Fruit fly (Drosophila melanogaster) whole organism, adult: ENCODE results near the gene DCTN6-p27.
A peak's percentile ranks its signal among the peaks of the same experiment; 100 is the strongest.

Source experiments
- CG11617 ChIP-seq: fragments of 200-800 bp; sonication (Bioruptor generic); optimal IDR thresholded peaks from 2 replicates; lab custom pipeline; 2017; ENCODE audit warnings: mild to moderate bottlenecking, missing biosample characterization, missing genetic modification reagents, missing genetic modification characterization
- CG12768 ChIP-seq: fragments of 200-800 bp; sonication (Bioruptor generic); optimal IDR thresholded peaks from 2 replicates; lab custom pipeline; 2017; ENCODE audit warnings: missing biosample characterization, missing genetic modification characterization, mild to moderate bottlenecking, moderate library complexity, missing genetic modification reagents
- CG14711 ChIP-seq: fragments of 200-800 bp; sonication (Bioruptor generic); optimal IDR thresholded peaks from 2 replicates; lab custom pipeline; 2018; ENCODE audit warnings: missing biosample characterization, mild to moderate bottlenecking, missing genetic modification characterization, moderate library complexity
- CG1620 ChIP-seq: fragments of 200-800 bp; sonication (Bioruptor generic); optimal IDR thresholded peaks from 2 replicates; lab custom pipeline; 2016; ENCODE audit warnings: missing biosample characterization, missing genetic modification characterization
- CG33017 ChIP-seq: fragments of 200-800 bp; sonication (Bioruptor generic); optimal IDR thresholded peaks from 2 replicates; lab custom pipeline; 2018; ENCODE audit warnings: missing biosample characterization, mild to moderate bottlenecking, missing genetic modification characterization, moderate library complexity
- CG5204 ChIP-seq: fragments of 200-800 bp; sonication (Bioruptor generic); optimal IDR thresholded peaks from 2 replicates; lab custom pipeline; 2016; ENCODE audit warnings: missing biosample characterization, missing genetic modification characterization
- CG7045 ChIP-seq: fragments of 200-800 bp; sonication (Bioruptor generic); optimal IDR thresholded peaks from 2 replicates; lab custom pipeline; 2017; ENCODE audit warnings: missing biosample characterization, mild to moderate bottlenecking, missing genetic modification characterization
- CG7101 ChIP-seq: fragments of 200-800 bp; sonication (Bioruptor generic); optimal IDR thresholded peaks from 2 replicates; lab custom pipeline; 2018; ENCODE audit warnings: missing biosample characterization, mild to moderate bottlenecking, missing genetic modification characterization, moderate library complexity
- Clk ChIP-seq: fragments of 200-800 bp; sonication (Bioruptor generic); optimal IDR thresholded peaks from 2 replicates; lab custom pipeline; 2017; ENCODE audit warnings: missing biosample characterization, missing genetic modification characterization
- Crg-1 ChIP-seq: fragments of 200-800 bp; sonication (Bioruptor generic); optimal IDR thresholded peaks from 2 replicates; lab custom pipeline; 2016; ENCODE audit warnings: missing biosample characterization, missing genetic modification characterization
- Hr96 ChIP-seq: fragments of 200-800 bp; sonication (Bioruptor generic); optimal IDR thresholded peaks from 2 replicates; lab custom pipeline; 2016; ENCODE audit warnings: missing biosample characterization, missing genetic modification characterization
- Mnt ChIP-seq: fragments of 200-800 bp; sonication (Bioruptor generic); optimal IDR thresholded peaks from 2 replicates; lab custom pipeline; 2016; ENCODE audit warnings: missing biosample characterization, mild to moderate bottlenecking, missing genetic modification characterization
- bab1 ChIP-seq: fragments of 200-800 bp; sonication (Bioruptor generic); optimal IDR thresholded peaks from 3 replicates; lab custom pipeline; 2019; ENCODE audit warnings: missing biosample characterization, mild to moderate bottlenecking, missing genetic modification characterization, moderate library complexity
- cic ChIP-seq: fragments of 200-800 bp; sonication (Bioruptor generic); optimal IDR thresholded peaks from 2 replicates; lab custom pipeline; 2017; ENCODE audit warnings: missing biosample characterization, mild to moderate bottlenecking, missing genetic modification characterization, moderate library complexity
- cnc ChIP-seq, 2 experiments: fragments of >200 bp; optimal IDR thresholded peaks; 2 replicates each; lab custom pipeline; 2017
- kay ChIP-seq: fragments of 200-800 bp; sonication (Bioruptor generic); peaks from one replicate; lab custom pipeline; 2016; ENCODE audit warnings: missing biosample characterization, missing genetic modification characterization, borderline replicate concordance
- ovo ChIP-seq: fragments of 200-800 bp; sonication (Bioruptor generic); optimal IDR thresholded peaks from 2 replicates; lab custom pipeline; 2016; ENCODE audit warnings: missing biosample characterization, missing genetic modification characterization
- pad ChIP-seq: fragments of 200-800 bp; sonication (Bioruptor generic); optimal IDR thresholded peaks from 3 replicates; lab custom pipeline; 2017; ENCODE audit warnings: missing biosample characterization, missing genetic modification characterization, mild to moderate bottlenecking, moderate library complexity, missing genetic modification reagents
- tj ChIP-seq: fragments of 200-800 bp; sonication (Bioruptor generic); optimal IDR thresholded peaks from 3 replicates; lab custom pipeline; 2017; ENCODE audit warnings: missing biosample characterization, mild to moderate bottlenecking, missing genetic modification characterization, moderate library complexity
- toe ChIP-seq: fragments of 200-800 bp; sonication (Bioruptor generic); optimal IDR thresholded peaks from 2 replicates; lab custom pipeline; 2016; ENCODE audit warnings: missing biosample characterization, missing genetic modification characterization

DCTN6-p27 gene

DNA sequence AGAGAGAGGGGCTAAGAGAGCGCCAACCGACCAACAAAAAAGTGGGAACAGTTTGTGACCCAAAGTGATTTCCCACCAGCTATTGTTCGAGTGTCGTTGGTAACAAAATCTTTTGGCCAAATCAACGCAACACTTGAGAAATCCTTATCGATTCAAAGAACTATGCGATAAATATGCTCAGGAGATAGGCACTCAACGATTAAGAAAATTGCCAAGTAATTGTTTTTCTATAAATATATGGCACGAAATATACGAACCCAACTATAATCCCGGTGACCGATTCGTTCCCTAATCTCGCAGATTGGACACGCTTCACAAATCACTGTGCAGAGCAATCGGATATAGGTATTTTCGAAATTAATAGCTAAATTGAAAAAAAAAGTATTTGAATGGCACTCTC is 21.0 kb upstream of the DCTN6-p27 start:
- TF ChIP-seq tj (GFP tag; lab: Kevin White, UChicago) (no peak), CG1620 (no peak), CG7101 (no peak), CG11617 (GFP tag; lab: Kevin White, UChicago) (no peak), CG7045 (GFP tag; lab: Kevin White, UChicago) (no peak), cnc (optimal IDR thresholded peaks at IDR 0.05; lab: Kevin White, UChicago) (no peak), CG12768 (GFP tag; lab: Kevin White, UChicago) (no peak), Clk (GFP tag; lab: Kevin White, UChicago) (no peak), CG5204 (no peak), pad (GFP tag; lab: Kevin White, UChicago) (no peak)

DNA sequence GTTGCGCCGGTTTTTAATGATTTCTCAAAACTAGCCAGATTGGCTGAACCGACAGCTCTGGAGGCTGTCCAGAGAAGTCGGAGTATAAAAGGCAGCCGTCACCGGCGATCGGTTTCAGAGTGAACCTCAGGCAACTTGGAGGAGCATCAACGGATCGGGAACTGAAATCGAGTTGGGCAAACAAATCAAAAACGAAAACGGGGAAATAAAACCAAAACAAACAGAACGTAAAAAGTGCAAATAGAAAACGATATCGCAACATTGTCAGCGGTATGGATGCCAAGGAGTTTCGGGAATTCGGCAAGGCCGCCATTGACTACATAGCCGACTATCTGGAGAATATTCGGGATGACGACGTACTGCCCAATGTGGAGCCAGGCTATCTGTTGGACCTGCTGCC is 20.4 kb upstream of the DCTN6-p27 start:
- TF ChIP-seq CG12768 (GFP tag; lab: Kevin White, UChicago), result no peak
- TF ChIP-seq CG1620, result no peak
- TF ChIP-seq CG7101, result no peak

DNA sequence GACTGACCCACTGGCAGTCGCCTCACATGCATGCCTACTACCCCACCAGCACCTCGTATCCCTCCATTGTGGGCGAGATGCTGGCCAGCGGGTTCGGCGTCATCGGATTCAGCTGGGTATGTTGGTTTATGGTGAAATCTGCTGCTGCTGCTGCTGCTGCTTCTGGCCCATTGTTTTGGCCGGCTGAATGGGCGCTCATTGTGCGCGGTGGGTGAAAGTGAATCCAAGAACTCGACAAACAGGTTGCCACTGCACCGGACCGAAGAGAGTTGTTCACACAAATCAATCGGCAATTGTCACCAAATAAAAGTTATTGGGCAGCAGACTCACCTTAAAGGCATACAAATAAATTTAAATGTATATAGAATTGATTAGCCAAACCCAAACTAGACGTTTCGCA is 19.9 kb upstream of the DCTN6-p27 start:
- TF ChIP-seq cic, result no peak
- no peak for TF ChIP-seq CG14711 (tag; lab: Kevin White, UChicago)
- no peak for TF ChIP-seq pad (GFP tag; lab: Kevin White, UChicago)
- TF ChIP-seq toe, result no peak
- no peak for TF ChIP-seq Mnt (GFP tag; lab: Kevin White, UChicago)
- no peak for TF ChIP-seq Clk (GFP tag; lab: Kevin White, UChicago)

DNA sequence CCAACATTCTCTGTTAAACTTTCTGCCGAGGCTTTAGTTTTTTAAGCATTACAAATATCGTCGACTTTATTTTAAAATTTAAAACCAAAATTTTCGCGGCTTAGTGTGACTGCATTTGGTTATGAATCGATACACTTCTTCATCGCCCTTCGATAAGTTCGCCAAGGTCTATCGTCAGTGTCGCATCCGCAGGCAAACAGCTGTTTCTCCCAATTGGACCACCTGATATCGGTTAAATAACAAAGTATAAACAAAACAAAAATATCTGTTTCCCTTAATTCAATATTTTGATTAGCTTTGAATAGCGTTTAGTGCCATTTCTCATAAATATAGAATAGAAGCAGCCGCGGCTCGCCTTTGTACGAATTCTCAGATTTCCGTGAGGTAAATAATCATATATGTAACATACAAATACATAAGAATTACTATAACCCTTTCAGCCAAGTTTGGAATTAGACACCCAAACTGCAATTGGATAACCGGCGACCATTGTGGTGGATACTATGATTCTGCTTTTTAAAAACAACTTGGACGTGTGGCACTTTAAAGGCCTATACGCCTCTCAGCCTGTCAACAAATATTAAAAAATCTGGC is 17.8 kb upstream of the DCTN6-p27 start, which contains the start of gene CG10561:
TSS of gene CG10561 (plus strand) at position 219 of the 594 bp plus-strand sequence.
- peak; percentile 70 for TF ChIP-seq bab1
- TF ChIP-seq CG14711 (tag; lab: Kevin White, UChicago), result no peak

DNA sequence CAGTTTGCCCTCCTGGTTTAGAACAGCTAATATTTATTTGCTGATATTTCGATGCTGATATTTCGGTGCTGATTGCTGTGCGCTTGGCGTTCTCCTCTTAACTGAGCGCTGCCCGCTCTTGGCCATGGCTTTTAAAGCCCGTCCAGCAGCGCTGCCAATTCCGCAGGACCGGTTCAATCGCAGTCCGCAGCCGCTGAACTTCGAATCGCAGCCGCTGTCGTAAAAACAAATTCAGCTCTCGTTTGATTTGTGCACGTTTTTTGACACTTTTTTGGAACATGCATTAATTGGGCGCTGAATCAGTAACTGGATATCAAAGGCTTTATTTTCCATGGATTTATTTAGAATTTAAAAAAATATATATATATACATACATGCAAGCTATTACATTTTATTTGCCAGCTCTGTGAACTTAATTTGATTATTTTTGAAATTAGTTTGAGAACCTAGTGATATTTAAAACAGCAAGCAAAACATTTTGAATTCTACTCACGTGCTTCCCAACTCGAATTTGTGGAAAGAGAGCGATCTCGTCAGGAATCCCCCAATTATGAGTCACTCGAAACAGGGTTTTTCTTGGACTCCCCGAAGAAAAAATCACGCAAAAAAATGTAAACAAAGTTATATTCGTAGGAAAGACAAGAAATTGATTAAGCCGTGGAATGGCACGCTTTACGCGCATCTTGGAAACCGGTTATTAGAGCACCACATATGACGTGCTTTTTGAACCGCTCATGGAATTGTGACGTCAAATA is 11.8 kb upstream of the DCTN6-p27 start, which contains the start of gene Ddc:
TSS of gene Ddc (minus strand) at position 111 of the 755 bp plus-strand sequence.
- TF ChIP-seq CG33017 (tag; lab: Kevin White, UChicago) (peak; percentile 3), CG5204 (no peak)

DNA sequence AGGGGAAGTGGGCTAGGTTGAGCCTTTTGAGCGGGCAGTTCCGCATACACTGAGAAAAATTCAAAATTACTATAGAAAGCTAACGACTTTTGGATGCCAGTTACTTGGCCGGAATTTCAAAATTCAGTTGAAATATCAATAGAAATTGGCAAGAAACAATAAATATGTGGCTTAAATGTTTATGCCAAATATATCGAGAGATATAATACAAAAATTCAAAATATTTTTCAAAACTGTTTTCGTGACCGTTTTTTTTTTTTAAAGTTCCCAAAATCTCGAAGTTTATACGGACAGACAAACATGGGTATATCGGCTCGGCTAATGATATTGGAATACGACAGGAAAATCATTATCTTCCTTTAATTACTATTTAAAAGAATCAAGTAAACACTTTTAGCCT is 11.1 kb upstream of the DCTN6-p27 start:
- TF ChIP-seq cic (no peak), Hr96 (no peak), Mnt (GFP tag; lab: Kevin White, UChicago) (no peak), CG11617 (GFP tag; lab: Kevin White, UChicago) (peak; percentile 21), CG12768 (GFP tag; lab: Kevin White, UChicago) (peak; percentile 1), pad (GFP tag; lab: Kevin White, UChicago) (no peak), kay (GFP tag; lab: Kevin White, UChicago) (no peak), CG7045 (GFP tag; lab: Kevin White, UChicago) (peak; percentile 14), CG14711 (tag; lab: Kevin White, UChicago) (no peak), ovo (GFP tag; lab: Kevin White, UChicago) (no peak), cnc (optimal IDR thresholded peaks at IDR 0.05; lab: Kevin White, UChicago) (no peak), CG7101 (no peak), tj (GFP tag; lab: Kevin White, UChicago) (no peak), CG1620 (no peak), CG33017 (tag; lab: Kevin White, UChicago) (no peak), bab1 (no peak), toe (no peak), CG5204 (no peak), Clk (GFP tag; lab: Kevin White, UChicago) (peak; percentile 1), Crg-1 (GFP tag; lab: Kevin White, UChicago) (no peak)

DNA sequence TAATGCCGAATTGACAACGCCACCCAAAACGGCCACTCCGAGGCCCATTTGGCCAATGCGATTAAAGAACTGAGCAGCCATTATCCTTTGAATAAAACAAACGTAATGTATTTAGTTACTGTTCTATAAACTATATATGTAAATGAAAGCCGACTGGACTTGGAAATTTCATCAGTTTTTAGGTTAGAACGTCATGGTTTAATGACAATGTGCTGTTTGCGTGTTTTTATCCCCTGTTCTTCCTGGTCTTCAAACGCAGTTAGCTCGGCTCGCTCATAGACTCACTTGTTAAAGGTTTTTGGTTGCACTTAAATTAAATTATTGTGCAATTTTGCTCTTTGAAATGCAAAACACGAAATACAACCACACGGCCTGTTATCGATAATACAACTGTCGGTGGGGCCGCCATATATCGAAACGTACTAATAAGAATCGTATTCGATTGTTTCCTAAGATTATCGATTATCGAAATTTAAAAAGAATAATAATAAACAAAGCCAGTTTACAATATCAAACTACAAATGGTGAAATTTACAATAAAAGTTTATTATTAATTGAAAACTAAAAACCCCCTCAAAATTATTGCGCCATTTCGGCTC is 8.6 kb upstream of the DCTN6-p27 start, which contains the start of gene Phb1:
TSS of gene Phb1 (minus strand) at position 398 of the 599 bp plus-strand sequence.
- TF ChIP-seq ovo (GFP tag; lab: Kevin White, UChicago), result no peak
- no peak for TF ChIP-seq toe

DNA sequence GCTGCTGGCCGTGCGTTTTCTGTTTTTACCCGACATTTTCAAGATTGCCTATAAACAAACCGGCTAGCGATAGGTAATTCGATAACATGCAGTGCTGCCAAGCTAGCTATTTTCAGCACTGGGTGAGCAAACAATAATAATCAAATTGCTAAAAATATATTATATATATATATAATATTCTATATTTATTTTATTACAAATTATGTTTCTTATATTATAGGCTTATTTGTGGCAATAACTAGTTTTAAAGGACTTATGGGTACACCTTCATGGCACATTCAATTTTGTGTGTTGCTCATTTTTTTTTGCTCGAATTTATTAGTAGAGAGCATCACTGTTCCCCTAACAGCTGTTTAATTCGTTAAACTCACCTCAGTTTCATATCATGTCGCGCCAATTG is 5.2 kb upstream of the DCTN6-p27 start:
- TF ChIP-seq toe (no peak), CG33017 (tag; lab: Kevin White, UChicago) (peak; percentile 62), Clk (GFP tag; lab: Kevin White, UChicago) (no peak), pad (GFP tag; lab: Kevin White, UChicago) (peak; percentile 44), cic (peak; percentile 18), cnc (optimal IDR thresholded peaks at IDR 0.05; lab: Kevin White, UChicago) (no peak), CG7101 (peak; percentile 79), CG1620 (no peak), CG11617 (GFP tag; lab: Kevin White, UChicago) (peak; percentile 62), CG7045 (GFP tag; lab: Kevin White, UChicago) (peak; percentile 66), CG14711 (tag; lab: Kevin White, UChicago) (peak; percentile 62), Crg-1 (GFP tag; lab: Kevin White, UChicago) (peak; percentile 35), bab1 (peak; percentile 76), ovo (GFP tag; lab: Kevin White, UChicago) (no peak), tj (GFP tag; lab: Kevin White, UChicago) (peak; percentile 40), kay (GFP tag; lab: Kevin White, UChicago) (no peak), CG12768 (GFP tag; lab: Kevin White, UChicago) (peak; percentile 65), Hr96 (no peak), CG5204 (no peak), Mnt (GFP tag; lab: Kevin White, UChicago) (peak; percentile 7)
